In the genomic region with DNA sequence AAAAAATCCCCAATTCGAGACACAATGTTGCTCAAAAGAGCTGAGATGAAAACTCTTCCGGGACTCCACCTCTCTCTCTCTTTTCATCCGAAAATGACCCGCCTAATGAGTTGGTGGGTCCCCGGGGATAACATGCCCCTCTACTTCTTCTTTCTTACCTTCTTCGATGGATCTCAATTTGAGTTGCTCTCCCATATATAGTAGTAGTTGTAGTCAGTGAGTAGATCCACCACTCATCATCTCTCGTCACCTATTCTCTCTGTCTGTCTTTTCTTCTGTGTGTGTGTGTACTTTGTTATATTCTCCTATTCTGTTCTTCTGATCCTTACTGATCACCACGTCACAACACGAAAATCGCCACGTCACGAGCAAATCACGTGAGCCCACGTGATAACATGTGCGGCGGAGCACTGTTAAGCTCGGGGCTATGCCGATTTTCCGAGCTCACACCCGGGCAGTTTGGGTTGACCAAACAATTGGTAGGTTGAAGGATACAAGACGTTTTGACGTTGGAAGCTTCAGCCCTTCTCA, we compare ENCODE assay signal across 6 worm cellular contexts.
A peak's percentile ranks its signal among the peaks of the same experiment; 100 is the strongest.
TF ChIP-seq lines count a peak whose summit lies in the region.

A gene (plus strand): TSS at position 396 of the 531 bp plus-strand sequence.

TF ChIP-seq in whole organism, L1 larva, 84 proteins besides CTCF, POLR2A, EP300 and RAD21 (continues in another document):
- TF ChIP-seq ztf-11 (tag; optimal IDR thresholded peaks at IDR 0.05; lab: Kevin White, UChicago) (no peak), lsy-2 (tag; optimal IDR thresholded peaks at IDR 0.05; lab: Kevin White, UChicago) (no peak), fkh-10 (GFP tag; optimal IDR thresholded peaks at IDR 0.05; lab: Kevin White, UChicago) (no peak), dpl-1 (GFP tag; optimal IDR thresholded peaks at IDR 0.05; lab: Kevin White, UChicago) (no peak), mdl-1 (tag; optimal IDR thresholded peaks at IDR 0.05; lab: Kevin White, UChicago) (no peak), F16B12.6 (tag; optimal IDR thresholded peaks at IDR 0.05; lab: Kevin White, UChicago) (no peak), tbx-2 (tag; optimal IDR thresholded peaks at IDR 0.05; lab: Kevin White, UChicago) (no peak), efl-1 (optimal IDR thresholded peaks at IDR 0.05; lab: Kevin White, UChicago) (no peak), efl-1 (GFP tag; optimal IDR thresholded peaks at IDR 0.05 in 1 of 2; lab: Kevin White, UChicago) (no peak), nhr-90 (tag; optimal IDR thresholded peaks at IDR 0.05; lab: Kevin White, UChicago; ENCODE audit: poor library complexity) (no peak), sptf-1 (tag; optimal IDR thresholded peaks at IDR 0.05; lab: Kevin White, UChicago) (no peak), jun-1 (tag; optimal IDR thresholded peaks at IDR 0.05; lab: Kevin White, UChicago) (no peak), snu-23 (GFP tag; optimal IDR thresholded peaks at IDR 0.05; lab: Kevin White, UChicago) (peak; percentile 2), unc-86 (tag; optimal IDR thresholded peaks at IDR 0.05; lab: Kevin White, UChicago) (no peak), lin-14 (GFP tag; optimal IDR thresholded peaks at IDR 0.05; lab: Kevin White, UChicago) (peak; percentile 17)

TF ChIP-seq in whole organism, L3 larva, 47 proteins besides CTCF, POLR2A, EP300 and RAD21:
- no peak for TF ChIP-seq sea-2 (GFP tag; optimal IDR thresholded peaks at IDR 0.05; lab: Kevin White, UChicago)
- TF ChIP-seq ama-1 (optimal IDR thresholded peaks at IDR 0.05; lab: Kevin White, UChicago): peak; percentile 73
- peak; percentile 34 for TF ChIP-seq pha-4 (tag; optimal IDR thresholded peaks at IDR 0.05; lab: Kevin White, UChicago)
- TF ChIP-seq ceh-16 (tag; optimal IDR thresholded peaks at IDR 0.05; lab: Kevin White, UChicago): no peak
- no peak for TF ChIP-seq fos-1 (tag; optimal IDR thresholded peaks at IDR 0.05; lab: Kevin White, UChicago)
- peak; percentile 22 for TF ChIP-seq mml-1 (tag; optimal IDR thresholded peaks at IDR 0.05; lab: Kevin White, UChicago)

TF ChIP-seq in whole organism, L4 larva, 104 proteins besides CTCF, POLR2A, EP300 and RAD21 (continues in another document):
- no peak for TF ChIP-seq zag-1 (tag; optimal IDR thresholded peaks at IDR 0.05; lab: Kevin White, UChicago)
- TF ChIP-seq fos-1 (tag; optimal IDR thresholded peaks at IDR 0.05; lab: Kevin White, UChicago): no peak
- TF ChIP-seq mep-1 (tag; optimal IDR thresholded peaks at IDR 0.05; lab: Kevin White, UChicago): peak; percentile 19
- TF ChIP-seq nhr-41 (GFP tag; IDR thresholded peaks at IDR 0.05; lab: Robert Waterston, UW): no peak
- no peak for TF ChIP-seq mdt-29 (GFP tag; IDR thresholded peaks at IDR 0.05; lab: Robert Waterston, UW)
- no peak for TF ChIP-seq php-3 (GFP tag; IDR thresholded peaks at IDR 0.05; lab: Robert Waterston, UW)
- no peak for TF ChIP-seq sdz-12 (GFP tag; optimal IDR thresholded peaks at IDR 0.05; lab: Kevin White, UChicago)
- peak in 1 of 2 experiments; percentile 83 for TF ChIP-seq unc-62 (GFP tag; optimal IDR thresholded peaks at IDR 0.05 in 1 of 2; lab: Kevin White, UChicago)
- TF ChIP-seq unc-62 (tag; optimal IDR thresholded peaks at IDR 0.05; lab: Kevin White, UChicago): no peak
- no peak for TF ChIP-seq nhr-11 (tag; optimal IDR thresholded peaks at IDR 0.05; lab: Kevin White, UChicago)
- no peak for TF ChIP-seq dve-1 (tag; optimal IDR thresholded peaks at IDR 0.05; lab: Kevin White, UChicago; ENCODE audit: insufficient read depth)
- no peak for TF ChIP-seq zip-2 (tag; optimal IDR thresholded peaks at IDR 0.05; lab: Kevin White, UChicago)
- TF ChIP-seq lin-13 (GFP tag; optimal IDR thresholded peaks at IDR 0.05; lab: Kevin White, UChicago): no peak
- no peak for TF ChIP-seq gei-8 (GFP tag; optimal IDR thresholded peaks at IDR 0.05; lab: Kevin White, UChicago)
- 0 out of 2 replicates have a peak, but pooled peaks have one; percentile 40 for TF ChIP-seq Y105C5A.15 (GFP tag; IDR thresholded peaks at IDR 0.05; lab: Robert Waterston, UW)
- no peak for TF ChIP-seq ceh-82 (tag; optimal IDR thresholded peaks at IDR 0.05; lab: Kevin White, UChicago)

TF ChIP-seq in whole organism, late embryonic, 69 proteins besides CTCF, POLR2A, EP300 and RAD21:
- TF ChIP-seq sox-4 (tag; optimal IDR thresholded peaks at IDR 0.05; lab: Kevin White, UChicago) (no peak), hlh-30 (tag; optimal IDR thresholded peaks at IDR 0.05; lab: Kevin White, UChicago; ENCODE audit: insufficient read depth) (peak; percentile 19)
TF ChIP-seq in whole organism, late embryonic: peak in this region for 1.

TF ChIP-seq in whole organism, mixed stage, embryonic, 35 proteins besides CTCF, POLR2A, EP300 and RAD21:
- TF ChIP-seq sem-2 (GFP tag; optimal IDR thresholded peaks at IDR 0.05; lab: Kevin White, UChicago): no peak
- TF ChIP-seq nhr-28 (tag; optimal IDR thresholded peaks at IDR 0.05; lab: Kevin White, UChicago): no peak
- peak; percentile 18 for TF ChIP-seq ces-1 (GFP tag; optimal IDR thresholded peaks at IDR 0.05; lab: Kevin White, UChicago)
- no peak for TF ChIP-seq ceh-83 (GFP tag; optimal IDR thresholded peaks at IDR 0.05; lab: Kevin White, UChicago)
- no peak for TF ChIP-seq lin-13 (tag; optimal IDR thresholded peaks at IDR 0.05; lab: Kevin White, UChicago)

TF ChIP-seq in whole organism, young adult, 124 proteins besides CTCF, POLR2A, EP300 and RAD21 (continues in another document):
- TF ChIP-seq mes-4 (tag; optimal IDR thresholded peaks at IDR 0.05; lab: Kevin White, UChicago) (no peak), B0261.1 (tag; optimal IDR thresholded peaks at IDR 0.05; lab: Kevin White, UChicago) (no peak), pha-4 (tag; optimal IDR thresholded peaks at IDR 0.05; lab: Kevin White, UChicago) (no peak), bed-2 (GFP tag; IDR thresholded peaks at IDR 0.05; lab: Robert Waterston, UW) (no peak), F39B2.1 (GFP tag; IDR thresholded peaks at IDR 0.05; lab: Robert Waterston, UW) (no peak), nhr-120 (GFP tag; IDR thresholded peaks at IDR 0.05; lab: Robert Waterston, UW) (no peak), nhr-27 (tag; optimal IDR thresholded peaks at IDR 0.05; lab: Kevin White, UChicago) (no peak), nhr-179 (tag; optimal IDR thresholded peaks at IDR 0.05; lab: Kevin White, UChicago) (no peak), dox-1 (GFP tag; IDR thresholded peaks at IDR 0.05; lab: Robert Waterston, UW) (peak; percentile 31; the same call in 1 of the 2 replicates), ceh-40 (GFP tag; IDR thresholded peaks at IDR 0.05; lab: Robert Waterston, UW) (no peak), lir-1 (GFP tag; conservative IDR thresholded peaks at IDR 0.05; lab: Robert Waterston, UW) (no peak), sdz-38 (tag; optimal IDR thresholded peaks at IDR 0.05; lab: Kevin White, UChicago) (no peak), lag-1 (GFP tag; IDR thresholded peaks at IDR 0.05; lab: Robert Waterston, UW) (no peak), K12H6.12 (tag; optimal IDR thresholded peaks at IDR 0.05; lab: Kevin White, UChicago) (no peak), dpl-1 (GFP tag; optimal IDR thresholded peaks at IDR 0.05; lab: Kevin White, UChicago) (no peak), B0019.2 (GFP tag; conservative IDR thresholded peaks at IDR 0.05; lab: Robert Waterston, UW) (no peak), attf-5 (GFP tag; optimal IDR thresholded peaks at IDR 0.05; lab: Kevin White, UChicago) (no peak), lsl-1 (GFP tag; optimal IDR thresholded peaks at IDR 0.05; lab: Kevin White, UChicago) (no peak), repo-1 (tag; optimal IDR thresholded peaks at IDR 0.05; lab: Kevin White, UChicago) (no peak), ceh-100 (GFP tag; IDR thresholded peaks at IDR 0.05; lab: Robert Waterston, UW) (no peak), sptf-2 (GFP tag; optimal IDR thresholded peaks at IDR 0.05; lab: Kevin White, UChicago) (no peak), attf-6 (GFP tag; IDR thresholded peaks at IDR 0.05; lab: Robert Waterston, UW) (no peak), cebp-1 (GFP tag; IDR thresholded peaks at IDR 0.05; lab: Robert Waterston, UW) (no peak), cebp-1 (tag; optimal IDR thresholded peaks at IDR 0.05; lab: Kevin White, UChicago) (peak; percentile 51), lin-26 (GFP tag; IDR thresholded peaks at IDR 0.05; lab: Robert Waterston, UW) (no peak), ccch-3 (GFP tag; optimal IDR thresholded peaks at IDR 0.05; lab: Kevin White, UChicago) (no peak), hlh-12 (tag; optimal IDR thresholded peaks at IDR 0.05; lab: Kevin White, UChicago) (no peak), Y56A3A.18 (GFP tag; IDR thresholded peaks at IDR 0.05; lab: Robert Waterston, UW) (no peak), F57C9.4 (tag; optimal IDR thresholded peaks at IDR 0.05; lab: Kevin White, UChicago) (no peak), F55B11.4 (tag; optimal IDR thresholded peaks at IDR 0.05; lab: Kevin White, UChicago; ENCODE audit: borderline replicate concordance, insufficient read depth) (no peak), B0035.1 (tag; optimal IDR thresholded peaks at IDR 0.05; lab: Kevin White, UChicago) (no peak), aptf-3 (GFP tag; IDR thresholded peaks at IDR 0.05; lab: Robert Waterston, UW) (no peak), let-607 (tag; optimal IDR thresholded peaks at IDR 0.05; lab: Kevin White, UChicago) (no peak), ekl-4 (GFP tag; IDR thresholded peaks at IDR 0.05; lab: Robert Waterston, UW) (0 out of 2 replicates have a peak, but pooled peaks have one; percentile 29), ceh-27 (GFP tag; optimal IDR thresholded peaks at IDR 0.05; lab: Kevin White, UChicago) (no peak), nfyb-1 (GFP tag; IDR thresholded peaks at IDR 0.05; lab: Robert Waterston, UW) (peak; percentile 60; the same call in 1 of the 2 replicates), ets-4 (GFP tag; optimal IDR thresholded peaks at IDR 0.05; lab: Kevin White, UChicago) (no peak), nhr-90 (tag; optimal IDR thresholded peaks at IDR 0.05; lab: Kevin White, UChicago) (no peak), C17E4.6 (GFP tag; IDR thresholded peaks at IDR 0.05; lab: Robert Waterston, UW) (no peak), F23B12.7 (tag; optimal IDR thresholded peaks at IDR 0.05; lab: Kevin White, UChicago; ENCODE audit: insufficient read depth) (no peak), tbx-9 (tag; optimal IDR thresholded peaks at IDR 0.05; lab: Kevin White, UChicago; ENCODE audit: borderline replicate concordance) (no peak), let-526 (GFP tag; IDR thresholded peaks at IDR 0.05; lab: Robert Waterston, UW) (no peak), hrde-1 (tag; optimal IDR thresholded peaks at IDR 0.05; lab: Kevin White, UChicago; ENCODE audit: borderline replicate concordance) (no peak), madf-8 (GFP tag; conservative IDR thresholded peaks at IDR 0.05; lab: Robert Waterston, UW) (no peak), K11D2.4 (GFP tag; IDR thresholded peaks at IDR 0.05; lab: Robert Waterston, UW) (0 out of 2 replicates have a peak, but pooled peaks have one; percentile 15), madf-3 (GFP tag; IDR thresholded peaks at IDR 0.05; lab: Robert Waterston, UW) (no peak), hsf-1 (GFP tag; IDR thresholded peaks at IDR 0.05; lab: Robert Waterston, UW) (no peak)
